Worm (Caenorhabditis elegans) whole organism, L4 larva: ENCODE measurements around the gene T06D4.6.

Source experiments
- T26A8.4 ChIP-seq: fragments of 200-800 bp; sonication (Bioruptor generic); IDR thresholded peaks from 2 replicates; pipeline ENCODE4 v1.3.6; 2022; ENCODE audit warnings: missing genetic modification characterization, missing compliant biosample characterization
- Y75B8A.6 ChIP-seq: fragments of 200-800 bp; sonication (Bioruptor generic); IDR thresholded peaks from 2 replicates; pipeline ENCODE4 v1.3.6; 2022; ENCODE audit warnings: missing genetic modification reagents, missing genetic modification characterization, missing compliant biosample characterization
- ama-1 ChIP-seq: fragments of 150-350 bp; optimal IDR thresholded peaks from 2 replicates; lab custom pipeline; 2014; ENCODE audit warnings: inconsistent platforms, mixed read lengths
- attf-4 ChIP-seq: sonication (generic microtip); optimal IDR thresholded peaks from 3 replicates; lab custom pipeline; 2017; ENCODE audit warnings: missing biosample characterization, missing genetic modification characterization
- ceh-20 ChIP-seq: fragments of 200-800 bp; sonication (Bioruptor generic); IDR thresholded peaks from 2 replicates; pipeline ENCODE4 v1.3.6; 2022; ENCODE audit warnings: missing genetic modification reagents, missing genetic modification characterization, missing compliant biosample characterization
- ceh-44 ChIP-seq: fragments of 200-800 bp; sonication (Bioruptor generic); IDR thresholded peaks from 2 replicates; pipeline ENCODE4 v1.3.6; 2022; ENCODE audit warnings: missing genetic modification reagents, missing genetic modification characterization, missing compliant biosample characterization
- ceh-62 ChIP-seq: sonication (generic microtip); optimal IDR thresholded peaks from 2 replicates; lab custom pipeline; 2017; ENCODE audit warnings: missing biosample characterization, missing genetic modification characterization
- ceh-82 ChIP-seq: sonication (generic microtip); optimal IDR thresholded peaks from 2 replicates; lab custom pipeline; 2017; ENCODE audit warnings: missing biosample characterization, missing genetic modification characterization
- ces-1 ChIP-seq: fragments of 150-350 bp; sonication (generic microtip); optimal IDR thresholded peaks from 4 replicates; lab custom pipeline; 2014; ENCODE audit warnings: missing biosample characterization, missing genetic modification reagents, missing genetic modification characterization
- daf-12 ChIP-seq: fragments of 150-350 bp; optimal IDR thresholded peaks from 2 replicates; lab custom pipeline; 2014; ENCODE audit warnings: missing biosample characterization, missing genetic modification reagents, missing genetic modification characterization
- daf-19 ChIP-seq: fragments of 200-800 bp; sonication (Bioruptor generic); conservative IDR thresholded peaks from 2 replicates; pipeline ENCODE4 v1.3.6; 2022; ENCODE audit warnings: missing genetic modification characterization, missing compliant biosample characterization
- dpl-1 ChIP-seq: fragments of 150-350 bp; optimal IDR thresholded peaks from 2 replicates; lab custom pipeline; 2014; ENCODE audit warnings: missing biosample characterization, missing genetic modification reagents, missing genetic modification characterization
- duxl-1 ChIP-seq: sonication (generic microtip); optimal IDR thresholded peaks from 2 replicates; lab custom pipeline; 2016; ENCODE audit warnings: mild to moderate bottlenecking, missing genetic modification characterization, moderate library complexity, missing compliant biosample characterization; ENCODE audit not compliant: poor library complexity
- dve-1 ChIP-seq: sonication (generic microtip); optimal IDR thresholded peaks from 2 replicates; lab custom pipeline; 2017; ENCODE audit warnings: antibody characterized with exemption, mild to moderate bottlenecking, missing genetic modification characterization, missing compliant biosample characterization; ENCODE audit not compliant: insufficient read depth
- gei-8 ChIP-seq: fragments of 200-800 bp; sonication (Bioruptor generic); optimal IDR thresholded peaks from 2 replicates; lab custom pipeline; 2018; ENCODE audit warnings: mild to moderate bottlenecking, missing genetic modification characterization, missing compliant biosample characterization
- hif-1 ChIP-seq, 2 experiments: sonication (generic microtip); optimal IDR thresholded peaks; 2 replicates each; lab custom pipeline; 2016 to 2017; ENCODE audit warnings: missing compliant biosample characterization in 2 of 2, missing genetic modification characterization in 2 of 2, missing genetic modification reagents in 2 of 2, missing genotype in 2 of 2, mild to moderate bottlenecking in 1 of 2
- lim-7 ChIP-seq: fragments of 200-800 bp; sonication (Bioruptor generic); IDR thresholded peaks from 2 replicates; pipeline ENCODE4 v1.3.6; 2022; ENCODE audit warnings: missing genetic modification characterization, missing compliant biosample characterization
- lin-13 ChIP-seq: fragments of 150-350 bp; optimal IDR thresholded peaks from 2 replicates; lab custom pipeline; 2014; ENCODE audit warnings: missing biosample characterization, missing genetic modification reagents, missing genetic modification characterization
- lin-15B ChIP-seq: fragments of 150-350 bp; sonication (generic microtip); optimal IDR thresholded peaks from 3 replicates; lab custom pipeline; 2014; ENCODE audit warnings: missing biosample characterization, missing genetic modification characterization
- madf-9 ChIP-seq: fragments of 200-800 bp; sonication (Bioruptor generic); conservative IDR thresholded peaks from 2 replicates; pipeline ENCODE4 v1.3.6; 2022; ENCODE audit warnings: missing genetic modification reagents, missing genetic modification characterization, missing compliant biosample characterization
- mes-2 ChIP-seq: sonication (generic microtip); optimal IDR thresholded peaks from 2 replicates; lab custom pipeline; 2016; ENCODE audit warnings: missing genotype, mild to moderate bottlenecking, missing genetic modification characterization, missing compliant biosample characterization; ENCODE audit not compliant: poor library complexity, severe bottlenecking
- mxl-2 ChIP-seq: fragments of 200-800 bp; sonication (Bioruptor generic); conservative IDR thresholded peaks from 2 replicates; pipeline ENCODE4 v1.3.6; 2022; ENCODE audit warnings: missing genetic modification reagents, missing genetic modification characterization, missing compliant biosample characterization
- nhr-10 ChIP-seq: fragments of 150-350 bp; optimal IDR thresholded peaks from 2 replicates; lab custom pipeline; 2014; ENCODE audit warnings: missing biosample characterization, missing genetic modification characterization
- nhr-102 ChIP-seq: sonication (generic microtip); optimal IDR thresholded peaks from 2 replicates; lab custom pipeline; 2016; ENCODE audit warnings: mild to moderate bottlenecking, missing genetic modification characterization, moderate library complexity, missing compliant biosample characterization
- nhr-111 ChIP-seq: fragments of 200-800 bp; sonication (Bioruptor generic); optimal IDR thresholded peaks from 2 replicates; lab custom pipeline; 2018; ENCODE audit warnings: mild to moderate bottlenecking, missing genetic modification characterization, missing compliant biosample characterization
- nhr-76 ChIP-seq: fragments of 150-350 bp; optimal IDR thresholded peaks from 2 replicates; lab custom pipeline; 2014; ENCODE audit warnings: missing biosample characterization, missing genetic modification characterization
- pqm-1 ChIP-seq: sonication (generic microtip); optimal IDR thresholded peaks from 2 replicates; lab custom pipeline; 2017; ENCODE audit warnings: missing biosample characterization, missing genetic modification characterization
- rbr-2 ChIP-seq: sonication (generic microtip); optimal IDR thresholded peaks from 2 replicates; lab custom pipeline; 2016; ENCODE audit warnings: missing genotype, missing genetic modification characterization, missing compliant biosample characterization
- snpc-1.2 ChIP-seq: fragments of 200-800 bp; sonication (Bioruptor generic); IDR thresholded peaks from 2 replicates; pipeline ENCODE4 v1.3.6; 2022; ENCODE audit warnings: missing genetic modification reagents, missing genetic modification characterization, missing compliant biosample characterization
- tag-97 ChIP-seq: fragments of 200-800 bp; sonication (Bioruptor generic); IDR thresholded peaks from 2 replicates; pipeline ENCODE4 v1.3.6; 2022; ENCODE audit warnings: missing genetic modification characterization, missing compliant biosample characterization
- unc-62 ChIP-seq, 3 experiments: fragments of 150-350 bp in 1 of 3; sonication (generic microtip); optimal IDR thresholded peaks in 2 of 3; peaks in 1 of 3; 1 replicate in 1 of 3; 2 replicates in 2 of 3; lab custom pipeline; 2014 to 2017; ENCODE audit warnings: missing biosample characterization in 3 of 3, missing genetic modification characterization in 3 of 3, missing genetic modification reagents in 3 of 3, missing genotype in 1 of 3
- vab-7 ChIP-seq: fragments of 200-800 bp; sonication (Bioruptor generic); IDR thresholded peaks from 2 replicates; pipeline ENCODE4 v1.3.6; 2022; ENCODE audit warnings: missing genetic modification reagents, missing genetic modification characterization, missing compliant biosample characterization
- zfp-3 ChIP-seq: fragments of 200-800 bp; sonication (Bioruptor generic); conservative IDR thresholded peaks from 2 replicates; pipeline ENCODE4 v1.3.6; 2022; ENCODE audit warnings: missing genetic modification reagents, missing genetic modification characterization, missing compliant biosample characterization
- zip-11 ChIP-seq: fragments of 200-800 bp; sonication (Bioruptor generic); IDR thresholded peaks from 2 replicates; pipeline ENCODE4 v1.3.6; 2022; ENCODE audit warnings: missing genetic modification characterization, missing compliant biosample characterization
- ztf-7 ChIP-seq: fragments of 150-350 bp; optimal IDR thresholded peaks from 2 replicates; lab custom pipeline; 2014; ENCODE audit warnings: missing biosample characterization, missing genetic modification characterization

T06D4.6 gene

DNA sequence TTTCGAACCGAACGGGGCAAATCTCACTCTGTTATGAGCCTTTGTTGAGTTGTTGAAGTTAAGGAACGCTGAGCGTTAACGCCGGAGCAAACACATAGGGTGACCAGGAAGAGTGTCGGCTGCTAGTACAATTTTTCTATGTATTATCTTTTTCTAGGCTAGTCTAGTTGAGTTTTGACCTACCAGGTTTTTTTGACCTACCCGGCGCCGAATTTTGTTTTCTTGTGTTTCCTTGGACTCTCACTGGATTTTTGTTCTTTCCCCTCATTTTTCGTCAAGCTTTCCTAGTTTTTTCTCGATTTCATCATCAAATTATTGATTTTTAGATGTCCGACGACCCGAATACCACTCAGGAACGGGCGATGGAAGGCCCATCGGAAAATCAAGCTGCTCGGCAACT, 5.9 kb downstream of the T06D4.6 start, which contains the start of gene T06D4.1:
Gene T06D4.1 (plus strand): TSS at position 321 of the 400 bp plus-strand sequence.
- no peak for TF ChIP-seq daf-12 (tag; lab: Kevin White, UChicago)
- TF ChIP-seq zfp-3 (GFP tag; lab: Robert Waterston, UW), result no peak
- no peak for TF ChIP-seq Y75B8A.6 (GFP tag; lab: Robert Waterston, UW)
- TF ChIP-seq ceh-44 (GFP tag; lab: Robert Waterston, UW), result no peak

- no peak for TF ChIP-seq nhr-76 (tag; lab: Kevin White, UChicago)
- no peak for TF ChIP-seq madf-9 (GFP tag; lab: Robert Waterston, UW)
- no peak for TF ChIP-seq ceh-82 (tag; lab: Kevin White, UChicago)
- TF ChIP-seq ceh-62, result no peak
- no peak for TF ChIP-seq lim-7 (GFP tag; lab: Robert Waterston, UW)
- TF ChIP-seq mes-2 (tag; lab: Kevin White, UChicago), result no peak
- TF ChIP-seq dve-1 (tag; lab: Kevin White, UChicago), result no peak
- no peak for TF ChIP-seq ztf-7
- TF ChIP-seq daf-19 (GFP tag; lab: Robert Waterston, UW), result no peak
- TF ChIP-seq attf-4, result no peak
- no peak for TF ChIP-seq lin-15B
- no peak for TF ChIP-seq gei-8 (GFP tag; lab: Kevin White, UChicago)
- TF ChIP-seq tag-97 (GFP tag; lab: Robert Waterston, UW), result no peak
- no peak for TF ChIP-seq pqm-1 (tag; lab: Kevin White, UChicago)
- TF ChIP-seq snpc-1.2 (GFP tag; lab: Robert Waterston, UW), result no peak
Observed at ce11 chrII:3378275-3378674, 9.1 kb downstream of the T06D4.6 start, which contains the start of gene Y49F6C.2. Y49F6C.2 (plus strand) TSS chrII:3378575.

ce11 chrII:3376789-3377188, 10.6 kb downstream of the T06D4.6 start, which contains the start of gene bath-9:
bath-9 (plus strand) TSS chrII:3377089.
- TF ChIP-seq rbr-2 (tag; lab: Kevin White, UChicago) (no peak), nhr-111 (GFP tag; lab: Kevin White, UChicago) (no peak), ceh-20 (GFP tag; lab: Robert Waterston, UW) (no peak)
- TF ChIP-seq, all 104 proteins: peak for 0

- no peak for TF ChIP-seq mxl-2 (GFP tag; lab: Robert Waterston, UW)
- TF ChIP-seq unc-62 (GFP tag; optimal IDR thresholded peaks at IDR 0.05 in 1 of 2; lab: Kevin White, UChicago), result peak in 1 of 2 experiments; percentile 92
- TF ChIP-seq unc-62 (tag; optimal IDR thresholded peaks at IDR 0.05; lab: Kevin White, UChicago), result no peak
- TF ChIP-seq dpl-1 (GFP tag; lab: Kevin White, UChicago), result no peak
- no peak for TF ChIP-seq lin-13
- TF ChIP-seq ces-1 (GFP tag; lab: Kevin White, UChicago), result no peak
- TF ChIP-seq, all 104 proteins: peak for 1
Observed at ce11 chrII:3375302-3375701, 12.1 kb downstream of the T06D4.6 start.

DNA sequence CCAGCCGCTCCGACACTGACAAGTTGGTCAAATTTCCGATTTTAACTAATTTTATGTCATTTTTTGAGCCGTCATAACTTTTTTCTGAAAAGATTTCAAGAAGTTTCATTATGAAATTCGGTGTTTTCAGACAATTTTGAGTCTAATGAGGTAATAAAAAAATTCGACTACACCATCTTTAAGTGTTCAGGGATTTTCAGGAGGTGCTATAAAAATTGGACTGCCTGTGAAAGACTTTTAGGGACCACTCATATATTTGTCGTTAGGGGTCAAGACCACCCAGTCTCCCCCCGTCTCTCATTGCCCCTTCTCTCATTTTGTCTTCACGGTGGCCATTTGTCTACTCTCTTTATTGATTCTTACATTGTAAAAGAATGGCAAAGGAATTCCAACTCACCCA, 12.6 kb downstream of the T06D4.6 start, which contains the start of gene bath-10:
Gene bath-10 (plus strand): TSS at position 301 of the 400 bp plus-strand sequence.
- TF ChIP-seq rbr-2 (tag; lab: Kevin White, UChicago), result no peak
- no peak for TF ChIP-seq T26A8.4 (GFP tag; lab: Robert Waterston, UW)
- no peak for TF ChIP-seq daf-12 (tag; lab: Kevin White, UChicago)
- no peak for TF ChIP-seq zip-11 (GFP tag; lab: Robert Waterston, UW)
- no peak for TF ChIP-seq nhr-10
- TF ChIP-seq ama-1 (lab: Kevin White, UChicago), result no peak
- no peak for TF ChIP-seq ces-1 (GFP tag; lab: Kevin White, UChicago)
- no peak for TF ChIP-seq nhr-102 (tag; lab: Kevin White, UChicago)
- TF ChIP-seq duxl-1 (tag; lab: Kevin White, UChicago), result no peak
- no peak for TF ChIP-seq mxl-2 (GFP tag; lab: Robert Waterston, UW)
- TF ChIP-seq hif-1 (tag; optimal IDR thresholded peaks at IDR 0.05; lab: Kevin White, UChicago), result no peak
- TF ChIP-seq vab-7 (GFP tag; lab: Robert Waterston, UW), result no peak
